Fruit fly (Drosophila melanogaster) S2 (cell line): ENCODE results near the gene CG6867.

Experiments
- CG8478 ChIP-seq: fragments of >200 bp; optimal IDR thresholded peaks from 2 replicates; lab custom pipeline; 2018
- CTCF ChIP-seq, 2 experiments: fragments of >200 bp; optimal IDR thresholded peaks; 2 replicates each; lab custom pipeline; 2018

DNA sequence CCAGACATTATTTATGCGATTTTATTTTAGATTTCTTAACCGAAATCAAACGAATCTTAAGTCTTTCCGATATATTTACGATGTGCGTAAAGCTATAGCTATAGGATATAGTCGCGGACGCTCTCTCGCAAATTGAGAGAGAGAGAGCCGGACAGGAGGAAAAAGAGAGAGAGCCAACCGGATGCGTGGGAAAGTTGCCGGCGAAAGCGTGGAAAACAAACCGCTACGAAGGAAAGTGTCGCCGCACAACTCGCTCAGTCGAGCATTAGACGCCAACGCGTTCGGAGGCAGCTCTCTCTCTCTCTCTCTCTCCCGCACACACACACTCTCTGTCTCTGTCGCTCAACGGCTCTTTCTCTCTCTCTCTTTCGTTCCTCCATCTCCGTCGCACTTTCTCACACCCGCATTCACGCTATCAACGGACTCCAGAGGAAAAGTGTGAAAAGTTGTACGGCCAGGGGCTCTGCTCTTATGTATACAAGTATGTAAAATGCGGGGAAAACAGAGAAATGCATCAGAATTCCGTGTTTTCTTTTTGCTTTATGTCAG lies at the start of gene CG6867:
- TF ChIP-seq CG8478 (lab: Kevin White, UChicago) = no peak
- no peak for TF ChIP-seq CTCF (optimal IDR thresholded peaks at IDR 0.05; lab: Kevin White, UChicago)
